Worm (Caenorhabditis elegans) whole organism, early embryonic: ENCODE measurements around the gene srlf-11.

Experiments used
- B0310.2 ChIP-seq: sonication (generic microtip); optimal IDR thresholded peaks from 2 replicates; lab custom pipeline; 2016; ENCODE audit warnings: mild to moderate bottlenecking, missing genetic modification characterization, missing compliant biosample characterization
- F13C5.2 ChIP-seq: sonication (generic microtip); optimal IDR thresholded peaks from 2 replicates; lab custom pipeline; 2017; ENCODE audit warnings: mild to moderate bottlenecking, missing genetic modification characterization, inconsistent platforms, missing compliant biosample characterization
- aly-1 ChIP-seq: sonication (generic microtip); optimal IDR thresholded peaks from 2 replicates; lab custom pipeline; 2016; ENCODE audit warnings: missing genetic modification characterization, missing compliant biosample characterization
- ceh-36 ChIP-seq: sonication (generic microtip); optimal IDR thresholded peaks from 2 replicates; lab custom pipeline; 2016; ENCODE audit warnings: missing genetic modification characterization, inconsistent platforms, missing compliant biosample characterization
- ets-7 ChIP-seq: sonication (generic microtip); optimal IDR thresholded peaks from 2 replicates; lab custom pipeline; 2016; ENCODE audit warnings: missing genotype, missing genetic modification characterization, missing compliant biosample characterization
- flt-1 ChIP-seq: fragments of 200-800 bp; sonication (Bioruptor generic); IDR thresholded peaks from 2 replicates; pipeline ENCODE4 v1.3.6; 2022; ENCODE audit warnings: missing genetic modification characterization, missing compliant biosample characterization
- hmbx-1 ChIP-seq: sonication (generic microtip); optimal IDR thresholded peaks from 2 replicates; lab custom pipeline; 2016; ENCODE audit warnings: mild to moderate bottlenecking, missing genetic modification characterization, missing compliant biosample characterization
- hmg-4 ChIP-seq: fragments of 200-800 bp; sonication (Bioruptor generic); optimal IDR thresholded peaks from 2 replicates; lab custom pipeline; 2018; ENCODE audit warnings: mild to moderate bottlenecking, missing genetic modification characterization, missing compliant biosample characterization
- hnd-1 ChIP-seq: sonication (generic microtip); optimal IDR thresholded peaks from 2 replicates; lab custom pipeline; 2016; ENCODE audit warnings: missing genetic modification characterization, missing compliant biosample characterization
- pes-1 ChIP-seq: fragments of 200-800 bp; sonication (Bioruptor generic); IDR thresholded peaks from 2 replicates; pipeline ENCODE4 v1.3.6; 2022; ENCODE audit warnings: missing genetic modification reagents, missing genetic modification characterization, missing compliant biosample characterization
- scrt-1 ChIP-seq: fragments of 200-800 bp; sonication (Bioruptor generic); IDR thresholded peaks from 2 replicates; pipeline ENCODE4 v1.3.6; 2022; ENCODE audit warnings: missing genetic modification characterization, missing compliant biosample characterization
- tbx-11 ChIP-seq: fragments of 200-800 bp; sonication (Bioruptor generic); IDR thresholded peaks from 2 replicates; pipeline ENCODE4 v1.3.6; 2022; ENCODE audit warnings: missing genetic modification characterization, missing compliant biosample characterization
- tbx-37 ChIP-seq: fragments of 200-800 bp; sonication (Bioruptor generic); conservative IDR thresholded peaks from 2 replicates; pipeline ENCODE4 v1.3.6; 2022; ENCODE audit warnings: missing genetic modification reagents, missing genetic modification characterization, missing compliant biosample characterization
- tra-4 ChIP-seq: sonication (generic microtip); optimal IDR thresholded peaks from 2 replicates; lab custom pipeline; 2017; ENCODE audit warnings: missing genetic modification characterization, missing compliant biosample characterization

Gene srlf-11

DNA sequence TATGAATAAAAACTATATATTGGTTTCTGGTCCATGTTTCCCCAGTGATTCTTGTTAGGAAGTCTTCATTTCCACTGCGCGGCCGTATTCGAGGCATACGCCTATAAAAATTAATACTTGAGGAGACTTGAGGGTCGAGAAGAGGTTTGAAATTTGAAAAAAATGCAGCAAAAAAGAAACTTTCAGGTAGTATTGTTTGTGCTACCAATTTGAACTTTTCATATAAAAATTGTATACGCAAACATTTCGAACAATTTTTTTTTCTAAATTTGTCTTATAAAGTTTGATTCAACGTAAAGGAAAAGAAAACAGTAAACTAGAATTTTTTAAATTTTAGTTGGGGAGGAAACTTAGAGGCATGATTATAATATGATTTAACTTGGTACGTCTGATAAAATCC is 34.0 kb downstream of the srlf-11 start, which contains the start of gene T11G6.4:
Gene T11G6.4 (minus strand): TSS at position 101 of the 400 bp plus-strand sequence.
- TF ChIP-seq ceh-36 (no peak), hnd-1 (tag; lab: Kevin White, UChicago) (no peak), tra-4 (tag; lab: Kevin White, UChicago) (no peak), tbx-37 (no peak), aly-1 (no peak)

DNA sequence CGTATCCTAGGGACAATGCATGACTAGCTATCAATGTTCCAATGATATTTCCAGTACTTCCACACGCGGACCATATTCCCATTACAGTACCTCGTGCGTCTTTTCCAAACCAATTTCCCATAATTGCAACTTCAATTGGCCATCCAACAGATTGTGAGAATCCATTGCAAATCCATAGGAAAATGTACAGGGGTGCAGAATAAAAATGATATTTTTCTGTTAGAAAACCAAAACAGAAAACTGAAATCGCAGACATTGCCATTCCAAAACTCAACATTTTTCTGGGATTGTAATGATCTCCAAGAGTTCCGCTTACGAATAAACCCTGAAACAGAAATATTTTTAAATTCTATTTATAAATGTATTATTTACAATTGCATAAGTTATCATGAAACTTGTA is 34.7 kb downstream of the srlf-11 start:
- TF ChIP-seq tra-4 (tag; lab: Kevin White, UChicago) (no peak), scrt-1 (GFP tag; lab: Robert Waterston, UW) (no peak), tbx-11 (no peak), tbx-37 (no peak), pes-1 (GFP tag; lab: Robert Waterston, UW) (no peak), hnd-1 (tag; lab: Kevin White, UChicago) (no peak), flt-1 (no peak), F13C5.2 (tag; lab: Kevin White, UChicago) (no peak), ets-7 (tag; lab: Kevin White, UChicago) (no peak), hmg-4 (no peak), ceh-36 (no peak), hmbx-1 (no peak)

DNA sequence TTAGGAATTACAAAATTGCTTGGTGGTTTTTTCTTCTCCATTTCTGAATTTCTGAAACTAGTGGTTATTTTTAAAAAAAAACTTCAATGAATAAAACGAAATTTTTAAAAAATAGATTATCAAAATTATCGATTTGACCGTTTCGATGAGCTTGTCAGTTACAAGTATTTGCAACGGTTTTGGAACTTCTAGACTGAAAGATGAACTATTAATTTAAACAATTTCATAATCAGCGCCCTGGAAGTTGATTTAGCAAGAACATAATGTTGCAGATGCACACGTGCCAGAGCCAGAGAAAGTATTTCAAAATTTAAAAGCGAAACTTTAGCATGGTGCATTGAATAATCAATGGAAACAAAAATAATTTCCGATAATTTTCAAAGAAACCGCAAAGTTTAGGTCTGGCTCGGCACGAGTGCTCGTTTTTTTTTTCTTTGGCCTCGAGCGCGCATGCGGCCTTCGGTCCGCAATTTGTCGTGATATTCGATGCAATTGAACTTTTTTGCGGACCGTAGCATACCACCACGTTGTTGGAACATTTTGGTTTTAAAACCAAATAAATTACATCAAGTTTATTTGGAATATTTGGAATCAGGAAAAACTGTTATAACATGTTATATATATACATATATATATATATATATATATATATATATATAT is 43.0 kb downstream of the srlf-11 start, which contains the start of gene T11G6.5:
Gene T11G6.5 (minus strand): TSS at position 51 of the 660 bp plus-strand sequence.
- no peak for TF ChIP-seq hnd-1 (tag; lab: Kevin White, UChicago)
- TF ChIP-seq B0310.2 (tag; lab: Kevin White, UChicago): no peak
- TF ChIP-seq hmbx-1: no peak
- TF ChIP-seq hmg-4: no peak
- no peak for TF ChIP-seq pes-1 (GFP tag; lab: Robert Waterston, UW)
- no peak for TF ChIP-seq ceh-36
- TF ChIP-seq flt-1: no peak

DNA sequence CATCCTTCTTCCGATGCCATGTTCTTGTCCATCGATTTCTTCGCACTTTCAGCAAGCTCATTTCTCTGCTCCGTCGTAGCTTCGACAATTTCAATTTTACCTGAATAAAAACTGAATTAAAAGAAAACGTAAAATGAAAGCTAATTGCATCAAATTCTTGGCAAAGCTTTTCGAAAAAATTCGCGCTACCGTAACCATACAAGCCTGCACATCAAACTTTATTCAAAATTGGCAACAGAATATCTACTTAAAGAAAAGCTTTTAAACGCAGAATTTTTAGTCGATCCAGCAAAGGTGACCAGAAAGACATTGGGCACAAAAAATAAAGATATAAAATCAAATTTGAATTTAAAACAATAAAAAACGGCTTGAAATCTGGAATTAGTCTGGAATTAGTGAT is 43.6 kb downstream of the srlf-11 start:
- no peak for TF ChIP-seq tbx-37
- no peak for TF ChIP-seq hmg-4
- TF ChIP-seq tbx-11: no peak
- no peak for TF ChIP-seq pes-1 (GFP tag; lab: Robert Waterston, UW)
- TF ChIP-seq tra-4 (tag; lab: Kevin White, UChicago): no peak
- no peak for TF ChIP-seq ceh-36
